Worm (Caenorhabditis elegans): Measurements from ENCODE around the gene egl-44.

DNA sequence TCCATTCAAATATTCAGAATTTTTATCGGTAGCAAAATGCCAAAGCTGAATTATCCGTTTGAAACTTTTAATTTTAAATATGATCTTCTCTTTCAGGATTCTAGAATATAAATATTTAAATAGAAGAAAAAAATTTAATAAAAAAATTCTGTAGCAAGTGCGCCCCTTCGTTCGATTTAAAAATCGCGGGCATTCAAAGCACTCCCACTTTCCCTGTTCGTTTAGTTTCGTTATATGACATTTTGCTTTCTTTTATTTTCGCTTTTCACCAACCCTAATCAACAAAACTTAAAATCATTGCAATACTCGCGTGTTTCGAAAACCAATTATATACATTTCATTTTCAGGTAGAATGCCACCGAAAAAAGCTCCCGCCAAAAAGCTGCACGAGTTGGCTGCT is 7.0 kb upstream of the egl-44 start, which contains the start of gene vrk-1:
- TF ChIP-seq W03F9.2 (tag; optimal IDR thresholded peaks at IDR 0.05): no peak
- no peak for TF ChIP-seq him-1 (tag; optimal IDR thresholded peaks at IDR 0.05)

Data from whole organism, L4/young adult.